Worm (Caenorhabditis elegans) whole organism, midembryonic: ENCODE measurements around the gene dsl-4.

Source experiments
- T22C8.4 ChIP-seq: fragments of 200-800 bp; sonication (Bioruptor generic); IDR thresholded peaks from 2 replicates; pipeline ENCODE4 v1.3.6; 2022; ENCODE audit warnings: missing genetic modification characterization, missing compliant biosample characterization
- cog-1 ChIP-seq: sonication (generic microtip); optimal IDR thresholded peaks from 2 replicates; lab custom pipeline; 2016; ENCODE audit warnings: missing genetic modification characterization, missing compliant biosample characterization
- flt-1 ChIP-seq: fragments of 200-800 bp; sonication (Bioruptor generic); IDR thresholded peaks from 2 replicates; pipeline ENCODE4 v1.3.6; 2022; ENCODE audit warnings: missing genetic modification characterization, missing compliant biosample characterization
- klf-2 ChIP-seq: fragments of 200-800 bp; sonication (Bioruptor generic); conservative IDR thresholded peaks from 2 replicates; pipeline ENCODE4 v1.3.6; 2022; ENCODE audit warnings: missing genetic modification reagents, missing genetic modification characterization, missing compliant biosample characterization
- med-1 ChIP-seq: sonication (generic microtip); optimal IDR thresholded peaks from 2 replicates; lab custom pipeline; 2017; ENCODE audit warnings: missing genetic modification characterization, mild to moderate bottlenecking, missing compliant biosample characterization, antibody characterized with exemption, missing genetic modification reagents; ENCODE audit not compliant: insufficient read depth
- ref-1 ChIP-seq: fragments of 200-800 bp; sonication (Bioruptor generic); conservative IDR thresholded peaks from 2 replicates; pipeline ENCODE4 v1.3.6; 2022; ENCODE audit warnings: missing genetic modification reagents, missing genetic modification characterization, missing compliant biosample characterization
- tab-1 ChIP-seq: fragments of 200-800 bp; sonication (Bioruptor generic); IDR thresholded peaks from 2 replicates; pipeline ENCODE4 v1.3.6; 2022; ENCODE audit warnings: missing genetic modification characterization, missing compliant biosample characterization
- ztf-23 ChIP-seq: fragments of 200-800 bp; sonication (Bioruptor generic); IDR thresholded peaks from 2 replicates; pipeline ENCODE4 v1.3.6; 2022; ENCODE audit warnings: missing genetic modification reagents, missing genetic modification characterization, missing compliant biosample characterization
- ztf-29 ChIP-seq: fragments of 200-800 bp; sonication (Bioruptor generic); IDR thresholded peaks from 2 replicates; pipeline ENCODE4 v1.3.6; 2022; ENCODE audit warnings: missing genetic modification reagents, missing genetic modification characterization, missing compliant biosample characterization

dsl-4 gene

ce11 chrX:14102474-14102873, 12.3 kb downstream of the dsl-4 start:
- TF ChIP-seq cog-1 (no peak), ztf-29 (no peak), ref-1 (GFP tag; lab: Robert Waterston, UW) (no peak), klf-2 (GFP tag; lab: Robert Waterston, UW) (no peak), tab-1 (GFP tag; lab: Robert Waterston, UW) (no peak), med-1 (GFP tag; lab: Kevin White, UChicago) (no peak)

- TF ChIP-seq ztf-23 (GFP tag; lab: Robert Waterston, UW) (no peak), T22C8.4 (no peak), ref-1 (GFP tag; lab: Robert Waterston, UW) (no peak), ztf-29 (no peak), flt-1 (GFP tag; lab: Robert Waterston, UW) (no peak), cog-1 (no peak), klf-2 (GFP tag; lab: Robert Waterston, UW) (no peak), med-1 (GFP tag; lab: Kevin White, UChicago) (no peak), tab-1 (GFP tag; lab: Robert Waterston, UW) (no peak)
Measured at ce11 chrX:14108245-14108644, 18.1 kb downstream of the dsl-4 start, which contains the start of gene F16B12.7. TSS of gene F16B12.7 (plus strand) at chrX:14108545.

DNA sequence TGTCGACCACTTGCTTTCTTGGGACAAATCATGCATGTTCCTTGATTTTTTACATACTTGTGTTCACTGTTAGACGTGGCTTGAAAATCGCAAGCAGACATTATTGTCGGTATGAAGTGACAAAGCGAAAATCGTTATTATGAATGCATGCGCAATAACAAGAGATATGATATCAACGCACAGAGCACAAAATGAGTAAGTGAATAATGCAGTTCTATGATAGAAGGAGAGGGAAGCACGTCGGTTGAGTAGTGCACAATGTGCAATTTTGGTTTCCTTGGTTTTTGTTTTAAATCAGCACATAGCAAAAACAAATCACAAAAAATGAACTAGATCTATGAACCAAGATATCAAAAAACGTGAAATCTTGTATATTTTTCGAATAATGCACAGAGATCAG, 23.2 kb downstream of the dsl-4 start, which contains the start of gene nhr-281:
TSS of gene nhr-281 (minus strand) at position 101 of the 400 bp plus-strand sequence.
- no peak for TF ChIP-seq ref-1 (GFP tag; lab: Robert Waterston, UW)
- TF ChIP-seq ztf-29 = no peak
- no peak for TF ChIP-seq klf-2 (GFP tag; lab: Robert Waterston, UW)
- TF ChIP-seq ztf-23 (GFP tag; lab: Robert Waterston, UW) = no peak
- no peak for TF ChIP-seq med-1 (GFP tag; lab: Kevin White, UChicago)
- TF ChIP-seq cog-1 = no peak
- TF ChIP-seq tab-1 (GFP tag; lab: Robert Waterston, UW) = no peak
- no peak for TF ChIP-seq T22C8.4

ce11 chrX:14115480-14116161, 25.4 kb downstream of the dsl-4 start, which contains the start of gene F28H6.7:
TSS of gene F28H6.7 (plus strand) at chrX:14116111.
- peak; percentile 98 for TF ChIP-seq tab-1 (GFP tag; lab: Robert Waterston, UW)
- TF ChIP-seq med-1 (GFP tag; lab: Kevin White, UChicago) = peak; percentile 60
- peak; percentile 87 for TF ChIP-seq klf-2 (GFP tag; lab: Robert Waterston, UW)
- peak; percentile 96 for TF ChIP-seq ztf-23 (GFP tag; lab: Robert Waterston, UW)
- TF ChIP-seq T22C8.4 = peak; percentile 92
- peak; percentile 98 for TF ChIP-seq flt-1 (GFP tag; lab: Robert Waterston, UW)
- TF ChIP-seq ztf-29 = peak; percentile 96
- TF ChIP-seq cog-1 = peak; percentile 12
- peak; percentile 98 for TF ChIP-seq ref-1 (GFP tag; lab: Robert Waterston, UW)

DNA sequence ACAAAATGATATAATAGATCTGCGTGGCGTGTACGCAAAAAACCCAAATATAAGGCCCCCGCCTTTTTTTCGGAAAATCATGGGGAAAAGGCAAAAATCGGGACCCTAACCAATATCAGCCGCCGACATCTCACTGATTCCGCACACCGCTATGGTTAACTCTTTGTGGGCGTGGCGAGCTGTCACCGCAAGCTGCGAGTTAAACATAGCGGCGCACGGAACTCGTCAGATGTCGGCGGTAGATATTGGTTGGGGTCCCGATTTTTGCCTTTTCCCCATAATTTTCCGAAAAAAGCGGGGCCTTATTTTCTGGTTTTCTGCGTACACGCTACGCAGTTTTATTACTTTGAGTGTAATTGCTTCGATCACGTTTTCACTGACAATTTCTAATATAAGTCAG, 28.6 kb downstream of the dsl-4 start:
- TF ChIP-seq cog-1 (no peak), tab-1 (GFP tag; lab: Robert Waterston, UW) (no peak), klf-2 (GFP tag; lab: Robert Waterston, UW) (no peak), ztf-23 (GFP tag; lab: Robert Waterston, UW) (no peak), ref-1 (GFP tag; lab: Robert Waterston, UW) (no peak), flt-1 (GFP tag; lab: Robert Waterston, UW) (no peak), ztf-29 (no peak)

ce11 chrX:14125870-14126269, 35.7 kb downstream of the dsl-4 start, which contains the start of gene F28H6.6:
TSS of gene F28H6.6 (minus strand) at chrX:14125879.
- no peak for TF ChIP-seq tab-1 (GFP tag; lab: Robert Waterston, UW)

DNA sequence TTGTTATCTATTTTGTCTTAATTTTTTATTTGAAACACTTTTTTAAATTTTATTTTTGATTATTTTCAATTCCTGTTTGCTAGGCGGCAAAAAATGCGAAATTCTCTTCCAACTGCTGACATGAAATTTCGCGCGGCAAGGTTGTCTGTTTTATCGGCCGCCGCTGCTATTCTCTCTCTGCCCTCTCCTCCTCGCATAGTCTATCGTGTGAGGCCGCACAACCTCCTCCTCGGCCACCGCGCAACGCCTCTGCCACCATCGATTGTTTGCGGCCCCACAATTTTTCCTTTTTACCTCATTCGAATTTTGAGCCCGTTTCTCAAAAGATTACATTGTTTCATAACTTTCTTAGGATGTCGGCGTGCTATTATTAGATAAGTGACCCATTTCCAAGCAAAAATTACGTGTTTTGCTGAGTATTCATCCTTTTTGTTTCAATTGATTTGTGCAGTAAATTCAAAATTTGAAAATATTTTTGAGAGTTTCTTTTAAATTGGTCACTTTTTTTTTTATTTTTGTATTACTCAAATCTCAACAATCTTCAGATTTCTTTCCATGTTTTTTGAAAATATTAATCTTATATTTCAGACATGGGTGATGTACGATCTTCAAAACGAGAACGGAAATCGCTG, 37.2 kb downstream of the dsl-4 start, which contains the start of gene F28H6.4:
TSS of gene F28H6.4 (plus strand) at position 582 of the 632 bp plus-strand sequence.
- peak; percentile 43; the same call in 1 of the 2 replicates for TF ChIP-seq T22C8.4
- no peak for TF ChIP-seq ztf-23 (GFP tag; lab: Robert Waterston, UW)

- no peak for TF ChIP-seq flt-1 (GFP tag; lab: Robert Waterston, UW)
- no peak for TF ChIP-seq klf-2 (GFP tag; lab: Robert Waterston, UW)
Measured at ce11 chrX:14131476-14131875, 41.3 kb downstream of the dsl-4 start.

- TF ChIP-seq ref-1 (GFP tag; lab: Robert Waterston, UW) (no peak), med-1 (GFP tag; lab: Kevin White, UChicago) (no peak), tab-1 (GFP tag; lab: Robert Waterston, UW) (no peak), cog-1 (no peak), flt-1 (GFP tag; lab: Robert Waterston, UW) (no peak), ztf-29 (no peak), T22C8.4 (no peak), klf-2 (GFP tag; lab: Robert Waterston, UW) (no peak), ztf-23 (GFP tag; lab: Robert Waterston, UW) (no peak)
Measured at ce11 chrX:14132677-14133076, 42.5 kb downstream of the dsl-4 start.

DNA sequence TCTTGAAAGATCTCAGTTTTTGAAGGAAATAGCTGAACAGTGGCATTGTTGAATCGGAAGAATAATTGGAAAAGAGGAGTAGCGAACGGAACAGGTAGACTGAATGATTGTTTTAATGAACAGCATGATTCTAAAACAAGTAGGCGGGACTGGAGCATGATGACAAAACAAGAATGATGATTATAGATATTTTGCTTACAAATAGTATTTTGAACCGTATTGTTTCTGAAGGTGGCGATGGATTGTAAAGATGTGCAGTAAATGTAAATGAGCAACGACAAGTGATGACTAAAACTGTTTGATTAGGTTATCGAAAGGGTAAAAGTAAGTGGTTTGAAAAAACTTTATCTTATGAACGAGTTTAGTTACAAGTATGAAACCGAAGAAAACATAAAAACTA, 44.1 kb downstream of the dsl-4 start, which contains the start of gene F28H6.8:
TSS of gene F28H6.8 (minus strand) at position 101 of the 400 bp plus-strand sequence.
- no peak for TF ChIP-seq cog-1
- no peak for TF ChIP-seq tab-1 (GFP tag; lab: Robert Waterston, UW)
- no peak for TF ChIP-seq T22C8.4
- TF ChIP-seq ref-1 (GFP tag; lab: Robert Waterston, UW) = no peak
- TF ChIP-seq ztf-23 (GFP tag; lab: Robert Waterston, UW) = no peak
